Fruit fly (Drosophila melanogaster) whole organism, pupa: ENCODE measurements around the gene Gr22f.

Experiments used
- CG10348 ChIP-seq: fragments of 200-800 bp; sonication (Bioruptor generic); IDR thresholded peaks from 2 replicates; pipeline ENCODE4 v1.3.6; 2022; ENCODE audit warnings: missing biosample characterization, missing genetic modification characterization
- CG13204 ChIP-seq: fragments of 200-800 bp; sonication (Bioruptor generic); optimal IDR thresholded peaks from 2 replicates; lab custom pipeline; 2018; ENCODE audit warnings: missing biosample characterization, mild to moderate bottlenecking, missing genetic modification characterization, moderate library complexity
- CG14655 ChIP-seq: fragments of 200-800 bp; sonication (Bioruptor generic); optimal IDR thresholded peaks from 3 replicates; lab custom pipeline; 2017; ENCODE audit warnings: mild to moderate bottlenecking, missing biosample characterization, missing genetic modification reagents, missing genetic modification characterization
- CG17806 ChIP-seq: fragments of 200-800 bp; sonication (Bioruptor generic); optimal IDR thresholded peaks from 2 replicates; lab custom pipeline; 2018; ENCODE audit warnings: missing biosample characterization, mild to moderate bottlenecking, missing genetic modification characterization, moderate library complexity
- CG4496 ChIP-seq: fragments of 200-800 bp; sonication (Bioruptor generic); IDR thresholded peaks from 3 replicates; pipeline ENCODE4 v1.3.6; 2022; ENCODE audit warnings: missing biosample characterization, missing genetic modification characterization
- CG8159 ChIP-seq: fragments of 200-800 bp; sonication (Bioruptor generic); optimal IDR thresholded peaks from 3 replicates; lab custom pipeline; 2018; ENCODE audit warnings: missing biosample characterization, mild to moderate bottlenecking, missing genetic modification characterization, moderate library complexity
- EcR ChIP-seq: fragments of 200-800 bp; sonication (Bioruptor generic); optimal IDR thresholded peaks from 3 replicates; lab custom pipeline; 2019; ENCODE audit warnings: missing biosample characterization, missing genetic modification characterization, mild to moderate bottlenecking, moderate library complexity, missing genetic modification reagents
- Pif1A ChIP-seq: fragments of 200-800 bp; sonication (Bioruptor generic); optimal IDR thresholded peaks from 3 replicates; lab custom pipeline; 2016; ENCODE audit warnings: missing biosample characterization, missing genetic modification characterization
- Pif1B ChIP-seq: fragments of 200-800 bp; sonication (Bioruptor generic); optimal IDR thresholded peaks from 3 replicates; lab custom pipeline; 2016; ENCODE audit warnings: missing biosample characterization, missing genetic modification characterization
- gl ChIP-seq: fragments of 200-800 bp; sonication (Bioruptor generic); optimal IDR thresholded peaks from 2 replicates; lab custom pipeline; 2018; ENCODE audit warnings: missing biosample characterization, mild to moderate bottlenecking, missing genetic modification characterization

DNA sequence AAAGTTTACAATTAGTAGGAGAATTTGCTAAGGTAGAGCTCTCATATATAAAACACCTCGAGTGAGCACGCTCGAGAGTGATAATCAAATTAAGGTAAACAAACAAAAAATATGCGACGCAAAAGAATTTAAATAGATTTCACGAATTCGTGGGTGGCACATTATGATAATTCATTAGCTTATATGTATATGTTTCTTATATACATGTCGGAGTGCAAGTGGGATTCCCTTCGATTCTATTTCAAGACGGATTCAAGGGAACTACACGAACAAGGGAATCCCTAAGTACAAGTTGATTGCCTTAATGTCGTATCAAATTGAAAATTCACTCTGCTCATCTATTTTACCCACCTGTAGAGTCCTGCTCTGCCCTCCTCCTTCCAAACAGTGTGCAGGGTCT lies 39.0 kb downstream of the Gr22f start:
- TF ChIP-seq CG8159 (tag; lab: Kevin White, UChicago) (no peak), EcR (GFP tag; lab: Kevin White, UChicago) (no peak), gl (tag; lab: Kevin White, UChicago) (no peak), CG17806 (tag; lab: Kevin White, UChicago) (no peak), CG4496 (GFP tag; lab: Robert Waterston, UW) (no peak), CG13204 (GFP tag; lab: Kevin White, UChicago) (no peak), Pif1B (no peak), CG14655 (GFP tag; lab: Kevin White, UChicago) (no peak), CG10348 (GFP tag; lab: Robert Waterston, UW) (no peak), Pif1A (no peak)
